Fruit fly (Drosophila melanogaster) whole organism, adult: ENCODE results near the gene Prm.

Experiments
- CG11617 ChIP-seq: fragments of 200-800 bp; sonication (Bioruptor generic); optimal IDR thresholded peaks from 2 replicates; lab custom pipeline; 2017; ENCODE audit warnings: mild to moderate bottlenecking, missing biosample characterization, missing genetic modification reagents, missing genetic modification characterization
- CG12768 ChIP-seq: fragments of 200-800 bp; sonication (Bioruptor generic); optimal IDR thresholded peaks from 2 replicates; lab custom pipeline; 2017; ENCODE audit warnings: missing biosample characterization, missing genetic modification characterization, mild to moderate bottlenecking, moderate library complexity, missing genetic modification reagents
- CG14711 ChIP-seq: fragments of 200-800 bp; sonication (Bioruptor generic); optimal IDR thresholded peaks from 2 replicates; lab custom pipeline; 2018; ENCODE audit warnings: missing biosample characterization, mild to moderate bottlenecking, missing genetic modification characterization, moderate library complexity
- CG1620 ChIP-seq: fragments of 200-800 bp; sonication (Bioruptor generic); optimal IDR thresholded peaks from 2 replicates; lab custom pipeline; 2016; ENCODE audit warnings: missing biosample characterization, missing genetic modification characterization
- CG33017 ChIP-seq: fragments of 200-800 bp; sonication (Bioruptor generic); optimal IDR thresholded peaks from 2 replicates; lab custom pipeline; 2018; ENCODE audit warnings: missing biosample characterization, mild to moderate bottlenecking, missing genetic modification characterization, moderate library complexity
- CG5204 ChIP-seq: fragments of 200-800 bp; sonication (Bioruptor generic); optimal IDR thresholded peaks from 2 replicates; lab custom pipeline; 2016; ENCODE audit warnings: missing biosample characterization, missing genetic modification characterization
- CG7045 ChIP-seq: fragments of 200-800 bp; sonication (Bioruptor generic); optimal IDR thresholded peaks from 2 replicates; lab custom pipeline; 2017; ENCODE audit warnings: missing biosample characterization, mild to moderate bottlenecking, missing genetic modification characterization
- CG7101 ChIP-seq: fragments of 200-800 bp; sonication (Bioruptor generic); optimal IDR thresholded peaks from 2 replicates; lab custom pipeline; 2018; ENCODE audit warnings: missing biosample characterization, mild to moderate bottlenecking, missing genetic modification characterization, moderate library complexity
- Clk ChIP-seq: fragments of 200-800 bp; sonication (Bioruptor generic); optimal IDR thresholded peaks from 2 replicates; lab custom pipeline; 2017; ENCODE audit warnings: missing biosample characterization, missing genetic modification characterization
- Crg-1 ChIP-seq: fragments of 200-800 bp; sonication (Bioruptor generic); optimal IDR thresholded peaks from 2 replicates; lab custom pipeline; 2016; ENCODE audit warnings: missing biosample characterization, missing genetic modification characterization
- Hr96 ChIP-seq: fragments of 200-800 bp; sonication (Bioruptor generic); optimal IDR thresholded peaks from 2 replicates; lab custom pipeline; 2016; ENCODE audit warnings: missing biosample characterization, missing genetic modification characterization
- Mnt ChIP-seq: fragments of 200-800 bp; sonication (Bioruptor generic); optimal IDR thresholded peaks from 2 replicates; lab custom pipeline; 2016; ENCODE audit warnings: missing biosample characterization, mild to moderate bottlenecking, missing genetic modification characterization
- bab1 ChIP-seq: fragments of 200-800 bp; sonication (Bioruptor generic); optimal IDR thresholded peaks from 3 replicates; lab custom pipeline; 2019; ENCODE audit warnings: missing biosample characterization, mild to moderate bottlenecking, missing genetic modification characterization, moderate library complexity
- cic ChIP-seq: fragments of 200-800 bp; sonication (Bioruptor generic); optimal IDR thresholded peaks from 2 replicates; lab custom pipeline; 2017; ENCODE audit warnings: missing biosample characterization, mild to moderate bottlenecking, missing genetic modification characterization, moderate library complexity
- cnc ChIP-seq, 2 experiments: fragments of >200 bp; optimal IDR thresholded peaks; 2 replicates each; lab custom pipeline; 2017
- kay ChIP-seq: fragments of 200-800 bp; sonication (Bioruptor generic); peaks from one replicate; lab custom pipeline; 2016; ENCODE audit warnings: missing biosample characterization, missing genetic modification characterization, borderline replicate concordance
- ovo ChIP-seq: fragments of 200-800 bp; sonication (Bioruptor generic); optimal IDR thresholded peaks from 2 replicates; lab custom pipeline; 2016; ENCODE audit warnings: missing biosample characterization, missing genetic modification characterization
- pad ChIP-seq: fragments of 200-800 bp; sonication (Bioruptor generic); optimal IDR thresholded peaks from 3 replicates; lab custom pipeline; 2017; ENCODE audit warnings: missing biosample characterization, missing genetic modification characterization, mild to moderate bottlenecking, moderate library complexity, missing genetic modification reagents
- tj ChIP-seq: fragments of 200-800 bp; sonication (Bioruptor generic); optimal IDR thresholded peaks from 3 replicates; lab custom pipeline; 2017; ENCODE audit warnings: missing biosample characterization, mild to moderate bottlenecking, missing genetic modification characterization, moderate library complexity
- toe ChIP-seq: fragments of 200-800 bp; sonication (Bioruptor generic); optimal IDR thresholded peaks from 2 replicates; lab custom pipeline; 2016; ENCODE audit warnings: missing biosample characterization, missing genetic modification characterization

The Prm gene

dm6 chr3L:8704713-8705412 is 40.2 kb downstream of the Prm start:
- TF ChIP-seq bab1 (GFP tag; lab: Kevin White, UChicago) (peak; percentile 64), CG33017 (tag; lab: Kevin White, UChicago) (peak; percentile 7), Mnt (GFP tag; lab: Kevin White, UChicago) (peak; percentile 14), CG5204 (GFP tag; lab: Kevin White, UChicago) (peak; percentile 21), pad (no peak), CG1620 (GFP tag; lab: Kevin White, UChicago) (no peak), CG11617 (no peak), Clk (no peak), CG7101 (tag; lab: Kevin White, UChicago) (no peak), CG7045 (GFP tag; lab: Kevin White, UChicago) (no peak), cnc (optimal IDR thresholded peaks at IDR 0.05; lab: Kevin White, UChicago) (peak; percentile 47 to 49), Crg-1 (GFP tag; lab: Kevin White, UChicago) (no peak), toe (GFP tag; lab: Kevin White, UChicago) (no peak), Hr96 (GFP tag; lab: Kevin White, UChicago) (no peak), CG12768 (GFP tag; lab: Kevin White, UChicago) (peak; percentile 21), tj (GFP tag; lab: Kevin White, UChicago) (no peak), ovo (no peak), kay (GFP tag; lab: Kevin White, UChicago) (peak; percentile 82), cic (GFP tag; lab: Kevin White, UChicago) (peak; percentile 60), CG14711 (tag; lab: Kevin White, UChicago) (no peak)

- TF ChIP-seq cnc (optimal IDR thresholded peaks at IDR 0.05; lab: Kevin White, UChicago) (no peak), CG33017 (tag; lab: Kevin White, UChicago) (no peak), CG1620 (GFP tag; lab: Kevin White, UChicago) (no peak), Crg-1 (GFP tag; lab: Kevin White, UChicago) (no peak), CG12768 (GFP tag; lab: Kevin White, UChicago) (no peak), CG7101 (tag; lab: Kevin White, UChicago) (no peak), CG5204 (GFP tag; lab: Kevin White, UChicago) (no peak), cic (GFP tag; lab: Kevin White, UChicago) (no peak), CG11617 (no peak), kay (GFP tag; lab: Kevin White, UChicago) (no peak), Mnt (GFP tag; lab: Kevin White, UChicago) (no peak), Hr96 (GFP tag; lab: Kevin White, UChicago) (no peak), tj (GFP tag; lab: Kevin White, UChicago) (no peak), bab1 (GFP tag; lab: Kevin White, UChicago) (no peak), pad (no peak), CG7045 (GFP tag; lab: Kevin White, UChicago) (no peak), ovo (no peak), toe (GFP tag; lab: Kevin White, UChicago) (no peak)
Observed at dm6 chr3L:8703707-8704236, 41.3 kb downstream of the Prm start.

- no peak for TF ChIP-seq bab1 (GFP tag; lab: Kevin White, UChicago)
- TF ChIP-seq CG5204 (GFP tag; lab: Kevin White, UChicago): peak; percentile 38
- TF ChIP-seq toe (GFP tag; lab: Kevin White, UChicago): peak; percentile 38
- peak; percentile 62 for TF ChIP-seq Clk
- peak; percentile 55 for TF ChIP-seq Mnt (GFP tag; lab: Kevin White, UChicago)
- TF ChIP-seq pad: peak; percentile 64
- peak; percentile 81 for TF ChIP-seq Crg-1 (GFP tag; lab: Kevin White, UChicago)
- TF ChIP-seq kay (GFP tag; lab: Kevin White, UChicago): peak; percentile 89
- peak; percentile 80 for TF ChIP-seq CG12768 (GFP tag; lab: Kevin White, UChicago)
- peak; percentile 53 for TF ChIP-seq Hr96 (GFP tag; lab: Kevin White, UChicago)
- TF ChIP-seq CG7045 (GFP tag; lab: Kevin White, UChicago): peak; percentile 77
- no peak for TF ChIP-seq tj (GFP tag; lab: Kevin White, UChicago)
- TF ChIP-seq ovo: peak; percentile 87
- TF ChIP-seq CG1620 (GFP tag; lab: Kevin White, UChicago): peak; percentile 76
- peak; percentile 78 for TF ChIP-seq cic (GFP tag; lab: Kevin White, UChicago)
- TF ChIP-seq cnc (optimal IDR thresholded peaks at IDR 0.05; lab: Kevin White, UChicago): no peak
- peak; percentile 79 for TF ChIP-seq CG11617
- TF ChIP-seq CG14711 (tag; lab: Kevin White, UChicago): peak; percentile 67
- peak; percentile 69 for TF ChIP-seq CG33017 (tag; lab: Kevin White, UChicago)
- TF ChIP-seq CG7101 (tag; lab: Kevin White, UChicago): peak; percentile 88
Observed at dm6 chr3L:8702448-8702847, 42.7 kb downstream of the Prm start.

dm6 chr3L:8701697-8702349 is 43.3 kb downstream of the Prm start:
- no peak for TF ChIP-seq CG5204 (GFP tag; lab: Kevin White, UChicago)
- TF ChIP-seq CG14711 (tag; lab: Kevin White, UChicago): no peak
- no peak for TF ChIP-seq Hr96 (GFP tag; lab: Kevin White, UChicago)
- no peak for TF ChIP-seq cic (GFP tag; lab: Kevin White, UChicago)
- no peak for TF ChIP-seq CG11617
- TF ChIP-seq cnc (optimal IDR thresholded peaks at IDR 0.05; lab: Kevin White, UChicago): no peak
- TF ChIP-seq CG33017 (tag; lab: Kevin White, UChicago): no peak
- no peak for TF ChIP-seq toe (GFP tag; lab: Kevin White, UChicago)
